Fruit fly (Drosophila melanogaster): Measurements from ENCODE around the gene CG14443.
A peak's percentile ranks its signal among the peaks of the same experiment; 100 is the strongest.

Gene CG14443

dm6 chrX:6601641-6602276 is 32.0 kb upstream of the CG14443 start (continued):
- TF ChIP-seq tna (GFP tag; IDR thresholded peaks at IDR 0.05; ENCODE audit: partially characterized antibody) = no peak
- peak; percentile 93 for TF ChIP-seq CG17359 (tag; optimal IDR thresholded peaks at IDR 0.05)
- TF ChIP-seq schlank (tag; optimal IDR thresholded peaks at IDR 0.05) = peak; percentile 81
- no peak for TF ChIP-seq CG2129 (GFP tag; IDR thresholded peaks at IDR 0.05; ENCODE audit: partially characterized antibody)
- peak; percentile 67 for TF ChIP-seq tup (GFP tag; optimal IDR thresholded peaks at IDR 0.05)
- TF ChIP-seq CG4360 (GFP tag; IDR thresholded peaks at IDR 0.05) = peak; percentile 56; the same call in 1 of the 2 replicates
- TF ChIP-seq Dp (GFP tag; optimal IDR thresholded peaks at IDR 0.05) = no peak
- TF ChIP-seq pho (GFP tag; optimal IDR thresholded peaks at IDR 0.05) = peak; percentile 80
- TF ChIP-seq CG13123 (GFP tag; optimal IDR thresholded peaks at IDR 0.05) = peak; percentile 74
- peak; percentile 87 for TF ChIP-seq CG11093 (GFP tag; IDR thresholded peaks at IDR 0.05)
- peak; percentile 85 for TF ChIP-seq CG18764 (GFP tag; optimal IDR thresholded peaks at IDR 0.05)
- peak; percentile 87 for TF ChIP-seq CG12155 (GFP tag; optimal IDR thresholded peaks at IDR 0.05)
- 0 out of 3 replicates have a peak, but pooled peaks have one; percentile 7 for TF ChIP-seq CG34224 (GFP tag; IDR thresholded peaks at IDR 0.05; ENCODE audit: partially characterized antibody)
- peak; percentile 26; the same call in 1 of the 2 replicates for TF ChIP-seq Dref (GFP tag; IDR thresholded peaks at IDR 0.05)
- peak; percentile 65 for TF ChIP-seq CG1647 (GFP tag; optimal IDR thresholded peaks at IDR 0.05)
- peak; percentile 94 for TF ChIP-seq pros (GFP tag; optimal IDR thresholded peaks at IDR 0.05)
- peak; percentile 94 for TF ChIP-seq CG10979 (tag; optimal IDR thresholded peaks at IDR 0.05)
- TF ChIP-seq slbo (GFP tag; IDR thresholded peaks at IDR 0.05) = peak; percentile 89
- TF ChIP-seq CG5180 (GFP tag; optimal IDR thresholded peaks at IDR 0.05) = peak; percentile 71
- peak; percentile 84 for TF ChIP-seq trem (tag; optimal IDR thresholded peaks at IDR 0.05)
- no peak for TF ChIP-seq hbn (GFP tag; IDR thresholded peaks at IDR 0.05; ENCODE audit: partially characterized antibody)
- TF ChIP-seq tll (GFP tag; optimal IDR thresholded peaks at IDR 0.05) = peak in 1 of 2 experiments; percentile 15
- TF ChIP-seq sc (optimal IDR thresholded peaks at IDR 0.05) = no peak
- peak; percentile 77 for TF ChIP-seq sc (GFP tag; optimal IDR thresholded peaks at IDR 0.05)
- TF ChIP-seq zen (tag; optimal IDR thresholded peaks at IDR 0.05) = peak; percentile 87
- peak; percentile 24; the same call in 1 of the 2 replicates for TF ChIP-seq CkIIα-i1 (GFP tag; IDR thresholded peaks at IDR 0.05)
- peak; percentile 79 for TF ChIP-seq D19B (GFP tag; optimal IDR thresholded peaks at IDR 0.05)
- TF ChIP-seq CG12236 (GFP tag; optimal IDR thresholded peaks at IDR 0.05) = peak; percentile 66
- peak; percentile 79 for TF ChIP-seq CrebB (tag; optimal IDR thresholded peaks at IDR 0.05)
- TF ChIP-seq Vsx1 (GFP tag; optimal IDR thresholded peaks at IDR 0.05) = peak; percentile 79
- peak; percentile 91 for TF ChIP-seq CG2120 (GFP tag; optimal IDR thresholded peaks at IDR 0.05)
- TF ChIP-seq crc (GFP tag; optimal IDR thresholded peaks at IDR 0.05) = peak; percentile 53
- peak; percentile 92 for TF ChIP-seq phol (tag; optimal IDR thresholded peaks at IDR 0.05)
- peak; percentile 90 for TF ChIP-seq ind (GFP tag; optimal IDR thresholded peaks at IDR 0.05)
- peak; percentile 52; the same call in 1 of the 2 replicates for TF ChIP-seq Dip2 (GFP tag; IDR thresholded peaks at IDR 0.05)
- TF ChIP-seq sens (GFP tag) = peak; percentile 98
- peak; percentile 88 for TF ChIP-seq CG10543 (GFP tag; optimal IDR thresholded peaks at IDR 0.05)
- TF ChIP-seq Camta (GFP tag; optimal IDR thresholded peaks at IDR 0.05) = peak; percentile 89
- TF ChIP-seq CG30020 (tag; optimal IDR thresholded peaks at IDR 0.05) = peak; percentile 72
- peak; percentile 91 for TF ChIP-seq tio (GFP tag; optimal IDR thresholded peaks at IDR 0.05)
- peak; percentile 92 for TF ChIP-seq CG12219 (GFP tag; optimal IDR thresholded peaks at IDR 0.05)
- peak; percentile 53 for TF ChIP-seq en (GFP tag; optimal IDR thresholded peaks at IDR 0.05)
- TF ChIP-seq Hmx (GFP tag; optimal IDR thresholded peaks at IDR 0.05) = peak; percentile 63
- peak; percentile 80 for TF ChIP-seq NFAT (GFP tag; IDR thresholded peaks at IDR 0.05)
- 0 out of 4 replicates have a peak, but pooled peaks have one; percentile 39 for TF ChIP-seq Dll (GFP tag; IDR thresholded peaks at IDR 0.05; ENCODE audit: partially characterized antibody)
- peak; percentile 79 for TF ChIP-seq CG10366 (GFP tag; IDR thresholded peaks at IDR 0.05)
- TF ChIP-seq al (GFP tag; IDR thresholded peaks at IDR 0.05) = peak; percentile 38
- TF ChIP-seq CG32772 (GFP tag; IDR thresholded peaks at IDR 0.05) = peak; percentile 79
- TF ChIP-seq mam (GFP tag; optimal IDR thresholded peaks at IDR 0.05) = peak; percentile 88

Measured in whole organism, embryonic.